Fruit fly (Drosophila melanogaster) whole organism, embryonic: ENCODE measurements around the gene CG4607.

ENCODE experiments used
- CG10147 ChIP-seq: fragments of 200-800 bp; sonication (Bioruptor generic); optimal IDR thresholded peaks from 2 replicates; lab custom pipeline; 2019; ENCODE audit warnings: missing biosample characterization, mild to moderate bottlenecking, missing genetic modification characterization, moderate library complexity
- CG10267 ChIP-seq: fragments of 200-800 bp; sonication (Bioruptor generic); optimal IDR thresholded peaks from 2 replicates; lab custom pipeline; 2018; ENCODE audit warnings: missing biosample characterization, mild to moderate bottlenecking, missing genetic modification characterization, moderate library complexity
- CG12155 ChIP-seq: fragments of 200-800 bp; sonication (Bioruptor generic); optimal IDR thresholded peaks from 3 replicates; lab custom pipeline; 2016; ENCODE audit warnings: missing biosample characterization, missing genetic modification characterization
- CG12391 ChIP-seq: fragments of 200-800 bp; sonication (Bioruptor generic); optimal IDR thresholded peaks from 3 replicates; lab custom pipeline; 2018; ENCODE audit warnings: missing biosample characterization, mild to moderate bottlenecking, missing genetic modification characterization, moderate library complexity
- CG13287 ChIP-seq: fragments of 200-800 bp; sonication (Bioruptor generic); IDR thresholded peaks from 2 replicates; pipeline ENCODE4 v1.3.6; 2022; ENCODE audit warnings: missing biosample characterization, missing genetic modification characterization; ENCODE audit not compliant: partially characterized antibody
- CG13624 ChIP-seq: fragments of 200-800 bp; sonication (Bioruptor generic); optimal IDR thresholded peaks from 2 replicates; lab custom pipeline; 2016; ENCODE audit warnings: missing biosample characterization, missing genetic modification characterization
- CG14710 ChIP-seq: fragments of 200-800 bp; sonication (Bioruptor generic); optimal IDR thresholded peaks from 3 replicates; lab custom pipeline; 2019; ENCODE audit warnings: missing biosample characterization, mild to moderate bottlenecking, missing genetic modification characterization, moderate library complexity
- CG15514 ChIP-seq: fragments of 200-800 bp; sonication (Bioruptor generic); optimal IDR thresholded peaks from 3 replicates; lab custom pipeline; 2017; ENCODE audit warnings: missing biosample characterization, missing genetic modification characterization, mild to moderate bottlenecking, moderate library complexity, missing genetic modification reagents
- CG1647 ChIP-seq: fragments of 200-800 bp; sonication (Bioruptor generic); optimal IDR thresholded peaks from 3 replicates; lab custom pipeline; 2016; ENCODE audit warnings: missing biosample characterization, missing genetic modification characterization
- CG16813 ChIP-seq: fragments of 200-800 bp; sonication (Bioruptor generic); IDR thresholded peaks from 3 replicates; pipeline ENCODE4 v1.3.6; 2022; ENCODE audit warnings: missing biosample characterization, missing genetic modification characterization; ENCODE audit not compliant: partially characterized antibody
- CG17361 ChIP-seq: fragments of 200-800 bp; sonication (Bioruptor generic); IDR thresholded peaks from 3 replicates; pipeline ENCODE4 v1.3.6; 2022; ENCODE audit warnings: missing biosample characterization, missing genetic modification characterization
- CG17385 ChIP-seq: fragments of 200-800 bp; sonication (Bioruptor generic); optimal IDR thresholded peaks from 3 replicates; lab custom pipeline; 2018; ENCODE audit warnings: missing biosample characterization, mild to moderate bottlenecking, missing genetic modification characterization
- CG2116 ChIP-seq: fragments of 200-800 bp; sonication (Bioruptor generic); optimal IDR thresholded peaks from 3 replicates; lab custom pipeline; 2018; ENCODE audit warnings: missing biosample characterization, mild to moderate bottlenecking, missing genetic modification characterization
- CG2875 ChIP-seq: fragments of 200-800 bp; sonication (Bioruptor generic); optimal IDR thresholded peaks from 2 replicates; lab custom pipeline; 2017; ENCODE audit warnings: missing biosample characterization, mild to moderate bottlenecking, missing genetic modification characterization, missing genetic modification reagents
- CG30431 ChIP-seq: fragments of 200-800 bp; sonication (Bioruptor generic); optimal IDR thresholded peaks from 2 replicates; lab custom pipeline; 2017; ENCODE audit warnings: missing biosample characterization, missing genetic modification characterization
- CG32772 ChIP-seq: fragments of 200-800 bp; sonication (Bioruptor generic); IDR thresholded peaks from 2 replicates; pipeline ENCODE4 v1.3.6; 2022; ENCODE audit warnings: missing biosample characterization, missing genetic modification characterization
- CG3847 ChIP-seq: fragments of 200-800 bp; sonication (Bioruptor generic); IDR thresholded peaks from 2 replicates; pipeline ENCODE4 v1.3.6; 2022; ENCODE audit warnings: missing biosample characterization, missing genetic modification characterization
- CG7963 ChIP-seq: fragments of 200-800 bp; sonication (Bioruptor generic); IDR thresholded peaks from 3 replicates; pipeline ENCODE4 v1.3.6; 2022; ENCODE audit warnings: missing biosample characterization, missing genetic modification characterization; ENCODE audit not compliant: partially characterized antibody
- CG9215 ChIP-seq: fragments of 200-800 bp; sonication (Bioruptor generic); IDR thresholded peaks from 2 replicates; pipeline ENCODE4 v1.3.6; 2022; ENCODE audit warnings: missing biosample characterization, missing genetic modification characterization
- CTCF ChIP-seq: fragments of 200-800 bp; sonication (Bioruptor generic); optimal IDR thresholded peaks from 2 replicates; lab custom pipeline; 2017; ENCODE audit warnings: missing biosample characterization, mild to moderate bottlenecking, missing genetic modification characterization, moderate library complexity
- CoRest ChIP-seq: fragments of 200-800 bp; sonication (Bioruptor generic); optimal IDR thresholded peaks from 3 replicates; lab custom pipeline; 2018; ENCODE audit warnings: missing biosample characterization, mild to moderate bottlenecking, missing genetic modification characterization, moderate library complexity
- Dref ChIP-seq: fragments of 200-800 bp; sonication (Bioruptor generic); IDR thresholded peaks from 2 replicates; pipeline ENCODE4 v1.3.6; 2022; ENCODE audit warnings: missing biosample characterization, missing genetic modification characterization
- Ets65A ChIP-seq: fragments of 200-800 bp; sonication (Bioruptor generic); peaks from one replicate; lab custom pipeline; 2016; ENCODE audit warnings: missing biosample characterization, missing genetic modification characterization
- Nf-YC ChIP-seq: fragments of 200-800 bp; optimal IDR thresholded peaks from 3 replicates; lab custom pipeline; 2019; ENCODE audit warnings: missing biosample characterization, mild to moderate bottlenecking, missing genetic modification characterization, moderate library complexity
- YL-1 ChIP-seq: fragments of 200-800 bp; sonication (Bioruptor generic); optimal IDR thresholded peaks from 3 replicates; lab custom pipeline; 2017; ENCODE audit warnings: missing biosample characterization, mild to moderate bottlenecking, missing genetic modification characterization
- ap ChIP-seq: fragments of 200-800 bp; sonication (Bioruptor generic); IDR thresholded peaks from 2 replicates; pipeline ENCODE4 v1.3.6; 2022; ENCODE audit warnings: missing biosample characterization, missing genetic modification characterization
- cato ChIP-seq: fragments of 200-800 bp; sonication (Bioruptor generic); optimal IDR thresholded peaks from 2 replicates; lab custom pipeline; 2016; ENCODE audit warnings: missing biosample characterization, missing genetic modification characterization, borderline replicate concordance
- crol ChIP-seq: fragments of 200-800 bp; sonication (Bioruptor generic); IDR thresholded peaks from 2 replicates; pipeline ENCODE4 v1.3.6; 2022; ENCODE audit warnings: missing biosample characterization, missing genetic modification characterization
- ftz-f1 ChIP-seq: fragments of 200-800 bp; sonication (Bioruptor generic); optimal IDR thresholded peaks from 2 replicates; lab custom pipeline; 2016; ENCODE audit warnings: missing biosample characterization, missing genetic modification characterization
- gcm ChIP-seq: fragments of 200-800 bp; sonication (Bioruptor generic); optimal IDR thresholded peaks from 2 replicates; lab custom pipeline; 2019; ENCODE audit warnings: missing biosample characterization, mild to moderate bottlenecking, missing genetic modification characterization, moderate library complexity
- gfzf ChIP-seq: fragments of 200-800 bp; sonication (Bioruptor generic); optimal IDR thresholded peaks from 2 replicates; lab custom pipeline; 2016; ENCODE audit warnings: missing biosample characterization, mild to moderate bottlenecking, missing genetic modification characterization, moderate library complexity
- grn ChIP-seq: fragments of 200-800 bp; sonication (Bioruptor generic); optimal IDR thresholded peaks from 3 replicates; lab custom pipeline; 2017; ENCODE audit warnings: missing biosample characterization, missing genetic modification characterization
- kay ChIP-seq: fragments of 200-800 bp; sonication (Bioruptor generic); optimal IDR thresholded peaks from 2 replicates; lab custom pipeline; 2016; ENCODE audit warnings: missing biosample characterization, missing genetic modification characterization
- lab ChIP-seq: fragments of 200-800 bp; sonication (Bioruptor generic); optimal IDR thresholded peaks from 3 replicates; lab custom pipeline; 2017; ENCODE audit warnings: missing biosample characterization, missing genetic modification characterization, mild to moderate bottlenecking, moderate library complexity, missing genetic modification reagents
- maf-S ChIP-seq: fragments of 200-800 bp; sonication (Bioruptor generic); optimal IDR thresholded peaks from 2 replicates; lab custom pipeline; 2016; ENCODE audit warnings: missing biosample characterization, missing genetic modification characterization
- pb ChIP-seq: fragments of 200-800 bp; sonication (Bioruptor generic); optimal IDR thresholded peaks from 3 replicates; lab custom pipeline; 2016; ENCODE audit warnings: missing biosample characterization, missing genetic modification characterization
- psq ChIP-seq: fragments of 200-800 bp; sonication (Bioruptor generic); optimal IDR thresholded peaks from 2 replicates; lab custom pipeline; 2017; ENCODE audit warnings: missing biosample characterization, missing genetic modification characterization
- sna ChIP-seq: fragments of 200-800 bp; sonication (Bioruptor generic); IDR thresholded peaks from 2 replicates; pipeline ENCODE4 v1.3.6; 2022; ENCODE audit warnings: missing biosample characterization, missing genetic modification characterization; ENCODE audit not compliant: partially characterized antibody
- trem ChIP-seq: fragments of 200-800 bp; optimal IDR thresholded peaks from 3 replicates; lab custom pipeline; 2019; ENCODE audit warnings: missing biosample characterization, mild to moderate bottlenecking, missing genetic modification characterization, moderate library complexity
- vfl ChIP-seq: fragments of 200-800 bp; sonication (Bioruptor generic); optimal IDR thresholded peaks from 2 replicates; lab custom pipeline; 2016; ENCODE audit warnings: missing biosample characterization, missing genetic modification characterization
- vnd ChIP-seq: fragments of 200-800 bp; sonication (Bioruptor generic); IDR thresholded peaks from 3 replicates; pipeline ENCODE4 v1.3.6; 2022; ENCODE audit warnings: missing biosample characterization, missing genetic modification characterization; ENCODE audit not compliant: partially characterized antibody
- vvl ChIP-seq: fragments of 200-800 bp; sonication (Bioruptor generic); IDR thresholded peaks from 2 replicates; pipeline ENCODE4 v1.3.6; 2022; ENCODE audit warnings: missing biosample characterization, missing genetic modification characterization
- zen2 ChIP-seq: fragments of 200-800 bp; sonication (Bioruptor generic); IDR thresholded peaks from 3 replicates; pipeline ENCODE4 v1.3.6; 2022; ENCODE audit warnings: missing biosample characterization, missing genetic modification characterization; ENCODE audit not compliant: partially characterized antibody

The CG4607 gene

DNA sequence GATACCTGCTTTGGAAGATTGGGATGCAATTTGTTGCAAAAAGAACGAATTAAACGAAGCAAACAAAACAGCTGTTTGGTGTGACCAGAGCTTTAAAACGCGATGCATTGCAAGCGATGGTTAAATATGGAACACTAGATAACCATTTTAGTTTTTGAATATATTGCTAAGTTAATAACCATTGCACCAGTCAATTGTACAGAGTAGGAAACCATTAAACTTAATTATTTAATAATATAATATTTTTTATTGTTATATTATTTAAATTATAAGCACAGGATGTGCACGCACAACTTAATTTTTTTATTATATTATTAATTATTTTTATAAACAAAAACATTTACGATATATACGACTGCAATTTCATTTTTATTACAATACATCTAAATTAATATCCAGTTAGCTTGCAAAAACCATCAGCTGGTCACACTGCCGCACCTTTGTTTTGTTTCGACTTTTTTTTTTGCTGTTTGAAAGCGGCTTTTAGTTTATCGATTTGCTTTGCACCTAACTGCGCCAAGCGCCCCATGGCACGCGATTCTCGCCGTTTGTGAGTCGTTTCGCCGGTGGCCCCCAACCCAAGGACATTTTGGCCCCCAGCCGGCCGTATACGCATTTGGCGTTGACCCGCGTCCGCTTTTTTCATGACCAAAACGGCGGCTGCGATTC, 35.3 kb downstream of the CG4607 start, which contains the start of the genes CG4617 and CG8300 (continued):
- TF ChIP-seq CG13287 (GFP tag; lab: Robert Waterston, UW): no peak
- TF ChIP-seq CG12155 (GFP tag; lab: Kevin White, UChicago): no peak
- TF ChIP-seq lab (GFP tag; lab: Kevin White, UChicago): no peak
- TF ChIP-seq CG15514 (GFP tag; lab: Kevin White, UChicago): peak; percentile 8
- TF ChIP-seq ap (GFP tag; lab: Robert Waterston, UW): no peak
- peak; percentile 41 for TF ChIP-seq Ets65A (GFP tag; lab: Kevin White, UChicago)
- TF ChIP-seq pb: no peak
- TF ChIP-seq CG10267 (tag; lab: Kevin White, UChicago): peak; percentile 43

DNA sequence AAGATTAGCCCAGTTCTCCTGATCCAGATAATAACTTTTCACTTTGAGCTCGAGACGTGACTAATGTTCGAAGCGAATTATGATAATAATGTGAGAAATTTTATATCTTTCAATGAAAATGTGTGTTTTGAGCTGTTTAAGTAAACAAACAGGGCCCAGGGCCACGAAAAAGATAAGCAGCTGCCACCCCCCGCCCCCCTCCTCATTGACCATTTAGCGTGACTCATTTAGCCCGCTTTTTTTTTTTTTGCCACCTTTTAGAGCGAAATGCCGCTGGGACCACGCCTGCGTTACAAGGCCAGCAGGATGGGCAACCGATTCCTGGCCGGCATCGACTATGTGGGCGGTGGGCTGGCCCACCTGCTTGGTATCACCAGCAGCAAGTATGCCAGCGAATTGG, 36.3 kb downstream of the CG4607 start:
- peak; percentile 11 for TF ChIP-seq ftz-f1
- TF ChIP-seq crol: peak; percentile 77
- no peak for TF ChIP-seq CG2875 (GFP tag; lab: Kevin White, UChicago)
- TF ChIP-seq kay (GFP tag; lab: Kevin White, UChicago): peak; percentile 51
- TF ChIP-seq, all 482 proteins: peak for 3

DNA sequence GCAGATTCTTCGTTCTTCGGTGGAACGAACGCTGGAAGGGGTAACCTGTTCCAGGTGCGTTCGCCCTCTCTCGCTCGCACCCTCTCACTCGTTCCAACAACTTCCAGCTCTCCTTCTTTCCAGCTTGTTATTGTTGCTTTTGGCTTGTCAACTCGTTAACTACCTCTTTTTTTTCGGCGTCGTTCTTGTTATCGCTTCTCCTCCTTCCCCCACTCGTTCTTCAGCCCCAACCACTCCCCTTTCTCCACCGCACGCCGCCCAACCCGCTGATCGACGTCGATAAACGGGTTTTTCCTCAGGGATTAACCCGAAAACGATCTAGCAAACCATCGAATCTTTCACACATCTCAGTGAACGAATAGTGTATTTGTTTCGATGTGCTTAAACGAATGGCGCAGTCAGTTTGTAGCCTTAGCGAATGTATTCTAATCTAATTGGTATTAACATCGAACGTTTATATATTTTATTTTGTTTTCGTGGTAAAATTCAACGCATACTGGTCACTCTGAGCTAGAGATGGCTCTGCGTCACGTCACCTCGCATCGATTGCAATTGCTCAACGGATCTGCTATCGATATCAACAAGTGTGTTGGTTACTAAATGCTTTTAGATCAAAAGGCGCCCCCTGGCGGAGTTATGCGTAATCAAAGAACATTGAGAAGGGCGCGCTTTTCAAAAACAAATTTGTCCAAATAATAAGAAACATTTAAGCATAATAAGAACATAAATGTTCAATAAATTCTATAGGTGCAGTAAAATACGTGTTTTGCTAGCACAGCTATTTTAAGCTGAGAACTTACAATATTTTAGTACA, 40.8 kb downstream of the CG4607 start, which contains the start of gene fz4:
TSS of gene fz4 (minus strand) at position 529 of the 814 bp plus-strand sequence.
- TF ChIP-seq Dref (GFP tag; lab: Robert Waterston, UW) (peak; percentile 88), CTCF (peak; percentile 94), vvl (GFP tag; lab: Robert Waterston, UW) (0 out of 2 replicates have a peak, but pooled peaks have one; percentile 11), CG17385 (GFP tag; lab: Kevin White, UChicago) (peak; percentile 43), CG10147 (peak; percentile 18), vnd (GFP tag; lab: Robert Waterston, UW) (peak; percentile 58), grn (GFP tag; lab: Kevin White, UChicago) (peak; percentile 85), ftz-f1 (peak; percentile 61), sna (GFP tag; lab: Robert Waterston, UW) (peak; percentile 59), CG13287 (GFP tag; lab: Robert Waterston, UW) (peak; percentile 83), CG3847 (GFP tag; lab: Robert Waterston, UW) (peak; percentile 47; the same call in 1 of the 2 replicates), maf-S (GFP tag; lab: Kevin White, UChicago) (no peak), zen2 (GFP tag; lab: Robert Waterston, UW) (peak; percentile 58; the same call in 2 of the 3 replicates), CG16813 (peak; percentile 80), CoRest (tag; lab: Kevin White, UChicago) (peak; percentile 8), CG14710 (tag; lab: Kevin White, UChicago) (peak; percentile 57), cato (no peak), crol (peak; percentile 98), trem (tag; lab: Kevin White, UChicago) (peak; percentile 44), CG1647 (GFP tag; lab: Kevin White, UChicago) (no peak), CG32772 (GFP tag; lab: Robert Waterston, UW) (peak; percentile 22; the same call in 1 of the 2 replicates), psq (GFP tag; lab: Kevin White, UChicago) (peak; percentile 78), CG12391 (tag; lab: Kevin White, UChicago) (peak; percentile 5), Nf-YC (tag; lab: Kevin White, UChicago) (peak; percentile 4), vfl (GFP tag; lab: Kevin White, UChicago) (no peak), CG13624 (peak; percentile 31), gfzf (peak; percentile 63), CG15514 (GFP tag; lab: Kevin White, UChicago) (peak; percentile 60), CG7963 (GFP tag; lab: Robert Waterston, UW) (peak; percentile 72), CG2116 (GFP tag; lab: Kevin White, UChicago) (peak; percentile 65), CG9215 (GFP tag; lab: Robert Waterston, UW) (no peak), CG30431 (GFP tag; lab: Kevin White, UChicago) (no peak), gcm (peak; percentile 11), YL-1 (GFP tag; lab: Kevin White, UChicago) (peak; percentile 76), CG17361 (no peak)
